Worm (Caenorhabditis elegans): ENCODE data around the gene gcy-1.

DNA sequence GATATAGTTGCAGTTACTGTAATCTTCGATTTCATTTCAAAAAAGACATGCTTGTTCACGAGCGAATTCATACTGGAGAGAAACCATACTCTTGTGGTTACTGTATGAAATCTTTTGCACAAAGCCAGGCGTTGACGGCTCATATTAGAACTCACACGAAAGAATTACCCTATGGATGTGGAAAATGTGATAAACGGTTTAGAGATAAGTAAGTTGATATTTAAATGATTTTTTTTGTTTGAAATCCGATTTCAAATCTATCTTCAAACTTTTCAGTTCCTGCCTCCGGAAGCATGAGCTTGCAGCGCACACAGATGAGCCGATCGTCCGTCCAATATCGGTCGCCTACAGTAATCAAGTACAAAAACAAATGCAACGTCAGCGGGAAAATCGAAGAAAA is 42.2 kb upstream of the gcy-1 start:
- no peak for TF ChIP-seq tab-1 (GFP tag; IDR thresholded peaks at IDR 0.05)
- no peak for TF ChIP-seq cog-1 (tag; optimal IDR thresholded peaks at IDR 0.05)
- TF ChIP-seq klf-2 (GFP tag; conservative IDR thresholded peaks at IDR 0.05), result no peak
- no peak for TF ChIP-seq med-1 (GFP tag; optimal IDR thresholded peaks at IDR 0.05; ENCODE audit: insufficient read depth)
- TF ChIP-seq flt-1 (GFP tag; IDR thresholded peaks at IDR 0.05), result no peak
- no peak for TF ChIP-seq T22C8.4 (GFP tag; IDR thresholded peaks at IDR 0.05)
- TF ChIP-seq ztf-29 (GFP tag; IDR thresholded peaks at IDR 0.05), result no peak

Measured in whole organism, midembryonic.